Worm (Caenorhabditis elegans) whole organism, L4 larva: ENCODE measurements around the gene rfc-1.
A peak's percentile ranks its signal among the peaks of the same experiment; 100 is the strongest.

Experiments
- F10B5.3 ChIP-seq: sonication (generic microtip); optimal IDR thresholded peaks from 2 replicates; lab custom pipeline; 2016; ENCODE audit warnings: mild to moderate bottlenecking, missing genetic modification characterization, missing compliant biosample characterization
- F26F4.8 ChIP-seq: fragments of 200-800 bp; sonication (Bioruptor generic); conservative IDR thresholded peaks from 2 replicates; pipeline ENCODE4 v1.3.6; 2022; ENCODE audit warnings: missing genetic modification characterization, missing compliant biosample characterization
- arid-1 ChIP-seq: fragments of 200-800 bp; sonication (Bioruptor generic); conservative IDR thresholded peaks from 2 replicates; pipeline ENCODE4 v1.3.6; 2022; ENCODE audit warnings: missing genetic modification reagents, missing genetic modification characterization, missing compliant biosample characterization
- ceh-20 ChIP-seq: fragments of 200-800 bp; sonication (Bioruptor generic); IDR thresholded peaks from 2 replicates; pipeline ENCODE4 v1.3.6; 2022; ENCODE audit warnings: missing genetic modification reagents, missing genetic modification characterization, missing compliant biosample characterization
- ceh-32 ChIP-seq: sonication (generic microtip); optimal IDR thresholded peaks from 2 replicates; lab custom pipeline; 2016; ENCODE audit warnings: mild to moderate bottlenecking, missing genetic modification characterization, missing compliant biosample characterization; ENCODE audit not compliant: poor library complexity
- ceh-62 ChIP-seq: sonication (generic microtip); optimal IDR thresholded peaks from 2 replicates; lab custom pipeline; 2017; ENCODE audit warnings: missing biosample characterization, missing genetic modification characterization
- ces-1 ChIP-seq: fragments of 150-350 bp; sonication (generic microtip); optimal IDR thresholded peaks from 4 replicates; lab custom pipeline; 2014; ENCODE audit warnings: missing biosample characterization, missing genetic modification reagents, missing genetic modification characterization
- daf-16 ChIP-seq, 3 experiments: sonication (generic microtip); optimal IDR thresholded peaks; 2 replicates each; lab custom pipeline; 2016 to 2017; ENCODE audit warnings: missing genetic modification characterization in 3 of 3, missing genetic modification reagents in 3 of 3, mild to moderate bottlenecking in 2 of 3, missing compliant biosample characterization in 2 of 3, missing biosample characterization in 1 of 3, moderate library complexity in 1 of 3
- daf-19 ChIP-seq: fragments of 200-800 bp; sonication (Bioruptor generic); conservative IDR thresholded peaks from 2 replicates; pipeline ENCODE4 v1.3.6; 2022; ENCODE audit warnings: missing genetic modification characterization, missing compliant biosample characterization
- dmd-6 ChIP-seq: fragments of 200-800 bp; sonication (Bioruptor generic); IDR thresholded peaks from 2 replicates; pipeline ENCODE4 v1.3.6; 2022; ENCODE audit warnings: missing genetic modification reagents, missing genetic modification characterization, missing compliant biosample characterization
- dve-1 ChIP-seq: sonication (generic microtip); optimal IDR thresholded peaks from 2 replicates; lab custom pipeline; 2017; ENCODE audit warnings: antibody characterized with exemption, mild to moderate bottlenecking, missing genetic modification characterization, missing compliant biosample characterization; ENCODE audit not compliant: insufficient read depth
- egl-27 ChIP-seq: sonication (generic microtip); optimal IDR thresholded peaks from 3 replicates; lab custom pipeline; 2017; ENCODE audit warnings: missing biosample characterization, missing genetic modification reagents, missing genetic modification characterization
- fkh-10 ChIP-seq: fragments of 150-350 bp; optimal IDR thresholded peaks from 2 replicates; lab custom pipeline; 2014; ENCODE audit warnings: missing biosample characterization, missing genetic modification reagents, missing genetic modification characterization
- hlh-11 ChIP-seq: fragments of 200-800 bp; sonication (Bioruptor generic); optimal IDR thresholded peaks from 2 replicates; lab custom pipeline; 2018; ENCODE audit warnings: mild to moderate bottlenecking, missing genetic modification characterization, missing compliant biosample characterization
- hlh-30 ChIP-seq: sonication (generic microtip); optimal IDR thresholded peaks from 2 replicates; lab custom pipeline; 2017; ENCODE audit warnings: antibody characterized with exemption, mild to moderate bottlenecking, missing genetic modification characterization, missing compliant biosample characterization; ENCODE audit not compliant: insufficient read depth
- hmg-1.1 ChIP-seq: fragments of 200-800 bp; sonication (Bioruptor generic); IDR thresholded peaks from 2 replicates; pipeline ENCODE4 v1.3.6; 2022; ENCODE audit warnings: missing genetic modification reagents, missing genetic modification characterization, missing compliant biosample characterization
- lin-1 ChIP-seq: fragments of 200-800 bp; sonication (Bioruptor generic); IDR thresholded peaks from 2 replicates; pipeline ENCODE4 v1.3.6; 2022; ENCODE audit warnings: missing genetic modification reagents, missing genetic modification characterization, missing compliant biosample characterization
- lin-15B ChIP-seq: fragments of 150-350 bp; sonication (generic microtip); optimal IDR thresholded peaks from 3 replicates; lab custom pipeline; 2014; ENCODE audit warnings: missing biosample characterization, missing genetic modification characterization
- lin-38 ChIP-seq: fragments of 200-800 bp; sonication (Bioruptor generic); IDR thresholded peaks from 2 replicates; pipeline ENCODE4 v1.3.6; 2022; ENCODE audit warnings: missing genetic modification reagents, missing genetic modification characterization, missing compliant biosample characterization
- lsy-2 ChIP-seq, 2 experiments: fragments of 150-350 bp in 1 of 2; sonication (generic microtip) in 1 of 2; optimal IDR thresholded peaks; 2 replicates each; lab custom pipeline; 2014 to 2017; ENCODE audit warnings: missing biosample characterization in 2 of 2, missing genetic modification characterization in 2 of 2
- mdl-1 ChIP-seq, 2 experiments: fragments of 150-350 bp in 1 of 2; sonication (generic microtip) in 1 of 2; optimal IDR thresholded peaks; 2 replicates each; lab custom pipeline; 2014 to 2017; ENCODE audit warnings: missing biosample characterization in 2 of 2, missing genetic modification characterization in 2 of 2
- mes-2 ChIP-seq: sonication (generic microtip); optimal IDR thresholded peaks from 2 replicates; lab custom pipeline; 2016; ENCODE audit warnings: missing genotype, mild to moderate bottlenecking, missing genetic modification characterization, missing compliant biosample characterization; ENCODE audit not compliant: poor library complexity, severe bottlenecking
- mxl-3 ChIP-seq: fragments of 200-800 bp; sonication (Bioruptor generic); optimal IDR thresholded peaks from 2 replicates; lab custom pipeline; 2018; ENCODE audit warnings: mild to moderate bottlenecking, missing genetic modification characterization, missing compliant biosample characterization
- nhr-28 ChIP-seq: fragments of 150-350 bp; optimal IDR thresholded peaks from 2 replicates; lab custom pipeline; 2014; ENCODE audit warnings: missing biosample characterization, missing genetic modification characterization
- nhr-6 ChIP-seq: fragments of 150-350 bp; optimal IDR thresholded peaks from 2 replicates; lab custom pipeline; 2014; ENCODE audit warnings: missing biosample characterization, missing genetic modification characterization
- nhr-77 ChIP-seq: fragments of 150-350 bp; optimal IDR thresholded peaks from 2 replicates; lab custom pipeline; 2014; ENCODE audit warnings: missing biosample characterization, missing genetic modification characterization
- php-3 ChIP-seq: fragments of 200-800 bp; sonication (Bioruptor generic); IDR thresholded peaks from 2 replicates; pipeline ENCODE4 v1.3.6; 2022; ENCODE audit warnings: missing genetic modification reagents, missing genetic modification characterization, missing compliant biosample characterization
- pqm-1 ChIP-seq: sonication (generic microtip); optimal IDR thresholded peaks from 2 replicates; lab custom pipeline; 2017; ENCODE audit warnings: missing biosample characterization, missing genetic modification characterization
- rbr-2 ChIP-seq: sonication (generic microtip); optimal IDR thresholded peaks from 2 replicates; lab custom pipeline; 2016; ENCODE audit warnings: missing genotype, missing genetic modification characterization, missing compliant biosample characterization
- skn-1 ChIP-seq: fragments of 150-350 bp; optimal IDR thresholded peaks from 2 replicates; lab custom pipeline; 2014; ENCODE audit warnings: missing biosample characterization, missing genetic modification characterization
- unc-130 ChIP-seq: sonication (generic microtip); optimal IDR thresholded peaks from 2 replicates; lab custom pipeline; 2016; ENCODE audit warnings: missing genetic modification reagents, missing genetic modification characterization, missing compliant biosample characterization
- unc-62 ChIP-seq, 3 experiments: fragments of 150-350 bp in 1 of 3; sonication (generic microtip); optimal IDR thresholded peaks in 2 of 3; peaks in 1 of 3; 1 replicate in 1 of 3; 2 replicates in 2 of 3; lab custom pipeline; 2014 to 2017; ENCODE audit warnings: missing biosample characterization in 3 of 3, missing genetic modification characterization in 3 of 3, missing genetic modification reagents in 3 of 3, missing genotype in 1 of 3
- zag-1 ChIP-seq: fragments of 150-350 bp; optimal IDR thresholded peaks from 2 replicates; lab custom pipeline; 2014; ENCODE audit warnings: missing biosample characterization, missing genetic modification characterization
- zfp-2 ChIP-seq: sonication (generic microtip); optimal IDR thresholded peaks from 2 replicates; lab custom pipeline; 2016; ENCODE audit warnings: mild to moderate bottlenecking, missing genetic modification characterization, missing compliant biosample characterization

Gene rfc-1

ce11 chrV:14649929-14650328 is 4.2 kb upstream of the rfc-1 start:
- TF ChIP-seq ceh-32 (tag; lab: Kevin White, UChicago) = no peak
- TF ChIP-seq lsy-2 (tag; optimal IDR thresholded peaks at IDR 0.05; lab: Kevin White, UChicago) = peak; percentile 11 to 47
- TF ChIP-seq ceh-20 (GFP tag; lab: Robert Waterston, UW) = peak; percentile 62
- no peak for TF ChIP-seq nhr-28
- TF ChIP-seq hlh-30 (tag; lab: Kevin White, UChicago) = peak; percentile 51

- no peak for TF ChIP-seq lin-1 (GFP tag; lab: Robert Waterston, UW)
- TF ChIP-seq fkh-10 (GFP tag; lab: Kevin White, UChicago) = peak; percentile 63
These were observed 3.0 kb upstream of the rfc-1 start for ce11 chrV:14648825-14649224.

ce11 chrV:14642016-14642415 is 3.8 kb downstream of the rfc-1 start:
- TF ChIP-seq unc-62 (GFP tag; optimal IDR thresholded peaks at IDR 0.05 in 1 of 2; lab: Kevin White, UChicago) (peak in 1 of 2 experiments; percentile 87), unc-62 (tag; optimal IDR thresholded peaks at IDR 0.05; lab: Kevin White, UChicago) (no peak), egl-27 (tag; lab: Kevin White, UChicago) (no peak), lin-38 (0 out of 2 replicates have a peak, but pooled peaks have one; percentile 16)

ce11 chrV:14640769-14641168 is 5.0 kb downstream of the rfc-1 start, which contains the start of gene C54G10.1:
C54G10.1 (plus strand) TSS chrV:14641101.
- no peak for TF ChIP-seq F10B5.3 (tag; lab: Kevin White, UChicago)
- peak; percentile 34 for TF ChIP-seq hlh-30 (tag; lab: Kevin White, UChicago)
- no peak for TF ChIP-seq hmg-1.1 (GFP tag; lab: Robert Waterston, UW)
- no peak for TF ChIP-seq daf-16 (GFP tag; optimal IDR thresholded peaks at IDR 0.05; lab: Kevin White, UChicago)
- peak; percentile 90 for TF ChIP-seq daf-16 (tag; optimal IDR thresholded peaks at IDR 0.05; lab: Kevin White, UChicago)
- peak in 1 of 2 experiments; percentile 33 for TF ChIP-seq unc-62 (GFP tag; optimal IDR thresholded peaks at IDR 0.05 in 1 of 2; lab: Kevin White, UChicago)
- no peak for TF ChIP-seq unc-62 (tag; optimal IDR thresholded peaks at IDR 0.05; lab: Kevin White, UChicago)
- no peak for TF ChIP-seq unc-130 (GFP tag; lab: Kevin White, UChicago)
- TF ChIP-seq dmd-6 (GFP tag; lab: Robert Waterston, UW) = peak; percentile 66
- TF ChIP-seq dve-1 = peak; percentile 47
- no peak for TF ChIP-seq zag-1 (tag; lab: Kevin White, UChicago)
- TF ChIP-seq F26F4.8 = no peak
- TF ChIP-seq nhr-77 (tag; lab: Kevin White, UChicago) = peak; percentile 48
- no peak for TF ChIP-seq mxl-3 (GFP tag; lab: Kevin White, UChicago)
- peak; percentile 65 for TF ChIP-seq pqm-1 (tag; lab: Kevin White, UChicago)
- peak; percentile 78 for TF ChIP-seq hlh-11 (tag; lab: Kevin White, UChicago)
- TF ChIP-seq lin-15B (tag; lab: Kevin White, UChicago) = no peak
- no peak for TF ChIP-seq mdl-1 (tag; optimal IDR thresholded peaks at IDR 0.05; lab: Kevin White, UChicago)
- TF ChIP-seq nhr-28 = peak; percentile 75
- TF ChIP-seq ces-1 (GFP tag; lab: Kevin White, UChicago) = no peak
- TF ChIP-seq nhr-6 (tag; lab: Kevin White, UChicago) = peak; percentile 38
- TF ChIP-seq zfp-2 (tag; lab: Kevin White, UChicago) = no peak
- TF ChIP-seq ceh-62 (tag; lab: Kevin White, UChicago) = no peak
- TF ChIP-seq daf-19 = no peak
- peak; percentile 6 for TF ChIP-seq mes-2
- no peak for TF ChIP-seq php-3 (GFP tag; lab: Robert Waterston, UW)
- TF ChIP-seq skn-1 (tag; lab: Kevin White, UChicago) = no peak
- no peak for TF ChIP-seq rbr-2 (tag; lab: Kevin White, UChicago)
- TF ChIP-seq arid-1 (GFP tag; lab: Robert Waterston, UW) = no peak
